Worm (Caenorhabditis elegans) whole organism, L3 larva: Measurements from ENCODE around the gene K01A11.3.

Experiments used
- ceh-9 ChIP-seq: sonication (generic microtip); optimal IDR thresholded peaks from 2 replicates; lab custom pipeline; 2018; ENCODE audit warnings: missing biosample characterization, missing genetic modification characterization
- nhr-237 ChIP-seq: fragments of 150-350 bp; optimal IDR thresholded peaks from 2 replicates; lab custom pipeline; 2014; ENCODE audit warnings: missing biosample characterization, missing genetic modification characterization
- unc-62 ChIP-seq: fragments of 150-350 bp; sonication (generic microtip); optimal IDR thresholded peaks from 4 replicates; lab custom pipeline; 2014; ENCODE audit warnings: missing biosample characterization, missing genetic modification reagents, missing genetic modification characterization

DNA sequence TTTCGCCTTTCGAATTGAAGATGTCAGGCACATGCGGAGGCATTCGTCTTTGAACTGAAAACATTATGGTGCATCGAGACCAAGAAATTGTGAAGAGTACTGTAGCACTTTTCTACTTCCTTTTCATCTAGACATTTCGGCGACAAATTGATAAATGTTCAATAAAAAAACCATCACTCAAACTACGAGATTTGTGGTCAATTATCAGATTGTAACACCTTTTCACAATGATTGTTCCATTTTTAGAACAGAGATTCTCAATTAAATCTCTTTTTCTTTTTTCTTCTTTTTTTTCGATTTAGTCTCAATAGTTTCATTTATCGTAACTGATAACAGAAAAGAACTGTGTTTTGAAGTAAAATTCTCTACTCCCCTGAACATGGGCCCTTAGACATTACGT is 33.6 kb upstream of the K01A11.3 start:
- TF ChIP-seq unc-62 (no peak), nhr-237 (tag; lab: Kevin White, UChicago) (no peak), ceh-9 (tag; lab: Kevin White, UChicago) (no peak)
